Worm (Caenorhabditis elegans) whole organism, early embryonic: ENCODE data around the gene trx-5.

ENCODE experiments used
- B0310.2 ChIP-seq: sonication (generic microtip); optimal IDR thresholded peaks from 2 replicates; lab custom pipeline; 2016; ENCODE audit warnings: mild to moderate bottlenecking, missing genetic modification characterization, missing compliant biosample characterization
- F13C5.2 ChIP-seq: sonication (generic microtip); optimal IDR thresholded peaks from 2 replicates; lab custom pipeline; 2017; ENCODE audit warnings: mild to moderate bottlenecking, missing genetic modification characterization, inconsistent platforms, missing compliant biosample characterization
- aly-1 ChIP-seq: sonication (generic microtip); optimal IDR thresholded peaks from 2 replicates; lab custom pipeline; 2016; ENCODE audit warnings: missing genetic modification characterization, missing compliant biosample characterization
- ama-1 ChIP-seq: fragments of 150-350 bp; optimal IDR thresholded peaks from 2 replicates; lab custom pipeline; 2014
- ceh-13 ChIP-seq: fragments of 200-800 bp; sonication (Bioruptor generic); optimal IDR thresholded peaks from 2 replicates; lab custom pipeline; 2018; ENCODE audit warnings: mild to moderate bottlenecking, missing genetic modification characterization, missing compliant biosample characterization
- ceh-36 ChIP-seq: sonication (generic microtip); optimal IDR thresholded peaks from 2 replicates; lab custom pipeline; 2016; ENCODE audit warnings: missing genetic modification characterization, inconsistent platforms, missing compliant biosample characterization
- ets-7 ChIP-seq: sonication (generic microtip); optimal IDR thresholded peaks from 2 replicates; lab custom pipeline; 2016; ENCODE audit warnings: missing genotype, missing genetic modification characterization, missing compliant biosample characterization
- flt-1 ChIP-seq: fragments of 200-800 bp; sonication (Bioruptor generic); IDR thresholded peaks from 2 replicates; pipeline ENCODE4 v1.3.6; 2022; ENCODE audit warnings: missing genetic modification characterization, missing compliant biosample characterization
- hmbx-1 ChIP-seq: sonication (generic microtip); optimal IDR thresholded peaks from 2 replicates; lab custom pipeline; 2016; ENCODE audit warnings: mild to moderate bottlenecking, missing genetic modification characterization, missing compliant biosample characterization
- hmg-4 ChIP-seq: fragments of 200-800 bp; sonication (Bioruptor generic); optimal IDR thresholded peaks from 2 replicates; lab custom pipeline; 2018; ENCODE audit warnings: mild to moderate bottlenecking, missing genetic modification characterization, missing compliant biosample characterization
- hnd-1 ChIP-seq: sonication (generic microtip); optimal IDR thresholded peaks from 2 replicates; lab custom pipeline; 2016; ENCODE audit warnings: missing genetic modification characterization, missing compliant biosample characterization
- pes-1 ChIP-seq: fragments of 200-800 bp; sonication (Bioruptor generic); IDR thresholded peaks from 2 replicates; pipeline ENCODE4 v1.3.6; 2022; ENCODE audit warnings: missing genetic modification reagents, missing genetic modification characterization, missing compliant biosample characterization
- scrt-1 ChIP-seq: fragments of 200-800 bp; sonication (Bioruptor generic); IDR thresholded peaks from 2 replicates; pipeline ENCODE4 v1.3.6; 2022; ENCODE audit warnings: missing genetic modification characterization, missing compliant biosample characterization
- sea-1 ChIP-seq: fragments of 200-800 bp; sonication (Bioruptor generic); conservative IDR thresholded peaks from 2 replicates; pipeline ENCODE4 v1.3.6; 2022; ENCODE audit warnings: missing genetic modification characterization, missing compliant biosample characterization
- tbx-11 ChIP-seq: fragments of 200-800 bp; sonication (Bioruptor generic); IDR thresholded peaks from 2 replicates; pipeline ENCODE4 v1.3.6; 2022; ENCODE audit warnings: missing genetic modification characterization, missing compliant biosample characterization
- tbx-37 ChIP-seq: fragments of 200-800 bp; sonication (Bioruptor generic); conservative IDR thresholded peaks from 2 replicates; pipeline ENCODE4 v1.3.6; 2022; ENCODE audit warnings: missing genetic modification reagents, missing genetic modification characterization, missing compliant biosample characterization
- tra-4 ChIP-seq: sonication (generic microtip); optimal IDR thresholded peaks from 2 replicates; lab custom pipeline; 2017; ENCODE audit warnings: missing genetic modification characterization, missing compliant biosample characterization

Gene trx-5

DNA sequence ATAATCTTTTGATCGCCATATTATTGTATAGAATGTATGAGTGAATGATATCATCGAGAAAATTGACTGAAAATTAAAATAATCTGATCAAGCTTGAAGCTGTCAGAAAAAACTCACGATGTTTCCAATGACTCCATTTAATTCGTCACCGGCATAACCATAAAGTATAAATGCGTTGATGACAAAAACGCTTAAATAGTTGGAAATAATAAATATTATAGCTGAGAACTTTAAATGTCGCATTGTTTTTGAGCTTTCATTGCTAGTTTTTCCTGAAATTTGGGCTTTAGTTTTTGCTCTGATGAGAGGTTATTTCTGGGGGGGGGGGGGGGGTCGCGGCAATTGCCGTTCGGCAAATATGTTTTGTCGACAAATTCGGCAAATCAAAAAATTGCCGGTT lies 16.9 kb upstream of the trx-5 start:
- TF ChIP-seq B0310.2 (tag; lab: Kevin White, UChicago) = no peak
- TF ChIP-seq ceh-13 = no peak
- no peak for TF ChIP-seq tbx-37 (GFP tag; lab: Robert Waterston, UW)
- TF ChIP-seq F13C5.2 (tag; lab: Kevin White, UChicago) = no peak
- TF ChIP-seq aly-1 (tag; lab: Kevin White, UChicago) = no peak
- TF ChIP-seq sea-1 (GFP tag; lab: Robert Waterston, UW) = no peak
- no peak for TF ChIP-seq ets-7 (tag; lab: Kevin White, UChicago)
- no peak for TF ChIP-seq ama-1 (lab: Kevin White, UChicago)
- TF ChIP-seq scrt-1 (GFP tag; lab: Robert Waterston, UW) = no peak

DNA sequence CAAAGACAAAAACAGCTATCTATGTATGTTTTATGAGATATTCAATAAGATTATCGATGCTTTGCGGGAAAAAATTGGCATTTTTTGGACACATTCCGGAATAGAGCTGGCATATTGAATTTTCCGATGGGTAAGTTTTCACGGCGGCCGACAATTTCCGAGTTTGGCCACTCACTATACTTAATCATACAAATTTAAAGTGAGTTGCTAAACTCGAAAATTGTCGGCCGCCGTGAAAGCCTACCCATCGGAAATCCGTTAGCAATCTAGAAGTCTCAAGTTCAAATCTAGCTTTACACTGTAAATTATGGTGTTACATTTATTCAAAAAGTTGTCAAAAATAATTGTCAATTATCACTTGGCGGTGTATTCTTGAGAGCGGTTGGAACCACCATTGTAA lies 16.5 kb upstream of the trx-5 start:
- TF ChIP-seq hnd-1 = no peak
- TF ChIP-seq ama-1 (lab: Kevin White, UChicago) = no peak

DNA sequence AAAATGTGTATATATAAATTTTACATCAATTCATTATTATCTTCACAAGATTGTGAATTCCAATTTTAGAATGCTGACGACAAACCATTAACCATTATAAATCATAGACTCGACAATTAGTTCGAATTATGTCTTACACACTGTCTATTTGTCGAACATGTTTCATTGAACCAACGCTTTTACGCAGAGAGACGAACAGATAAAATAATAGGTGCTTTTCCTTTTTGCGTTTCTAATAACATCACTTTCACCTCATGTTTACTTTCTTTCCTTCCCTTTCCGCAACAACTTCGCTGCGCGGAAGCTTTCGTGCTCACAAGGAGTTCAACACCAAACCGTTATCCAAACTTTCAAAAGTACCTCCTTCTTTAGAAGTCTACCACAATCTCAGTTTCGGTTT lies 13.6 kb upstream of the trx-5 start, which contains the start of gene F52F10.2:
Gene F52F10.2, plus strand, starts transcription at position 301 of the 400 bp plus-strand sequence.
- TF ChIP-seq ceh-36 = no peak
- no peak for TF ChIP-seq ets-7 (tag; lab: Kevin White, UChicago)

DNA sequence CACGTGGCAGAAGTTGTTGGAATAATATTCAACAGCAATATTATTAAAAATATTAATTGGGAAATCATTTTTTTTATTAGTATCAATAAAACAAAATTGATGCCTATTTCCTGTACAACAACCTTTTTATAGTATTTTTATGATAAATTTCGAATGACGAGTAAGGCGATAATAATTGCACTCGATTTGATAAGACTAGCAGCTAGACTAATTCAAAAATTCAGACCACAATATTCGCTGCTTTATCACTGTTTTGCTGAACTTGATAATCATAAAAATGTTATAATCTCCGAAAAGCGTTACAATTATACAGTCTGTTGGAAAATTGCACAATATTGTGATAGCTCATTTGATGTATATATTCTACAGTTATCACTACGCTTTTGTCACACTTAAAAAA lies 11.5 kb upstream of the trx-5 start, which contains the start of gene oac-32:
Gene oac-32, minus strand, starts transcription at position 90 of the 400 bp plus-strand sequence.
- TF ChIP-seq sea-1 (GFP tag; lab: Robert Waterston, UW) = no peak
- TF ChIP-seq ets-7 (tag; lab: Kevin White, UChicago) = no peak
- no peak for TF ChIP-seq ama-1 (lab: Kevin White, UChicago)
- TF ChIP-seq tbx-37 (GFP tag; lab: Robert Waterston, UW) = no peak
- no peak for TF ChIP-seq hmbx-1 (tag; lab: Kevin White, UChicago)
- no peak for TF ChIP-seq ceh-13
- no peak for TF ChIP-seq scrt-1 (GFP tag; lab: Robert Waterston, UW)
- TF ChIP-seq flt-1 = no peak
- TF ChIP-seq tra-4 (tag; lab: Kevin White, UChicago) = no peak
- TF ChIP-seq hnd-1 = no peak
- TF ChIP-seq ceh-36 = no peak
- no peak for TF ChIP-seq pes-1 (GFP tag; lab: Robert Waterston, UW)

DNA sequence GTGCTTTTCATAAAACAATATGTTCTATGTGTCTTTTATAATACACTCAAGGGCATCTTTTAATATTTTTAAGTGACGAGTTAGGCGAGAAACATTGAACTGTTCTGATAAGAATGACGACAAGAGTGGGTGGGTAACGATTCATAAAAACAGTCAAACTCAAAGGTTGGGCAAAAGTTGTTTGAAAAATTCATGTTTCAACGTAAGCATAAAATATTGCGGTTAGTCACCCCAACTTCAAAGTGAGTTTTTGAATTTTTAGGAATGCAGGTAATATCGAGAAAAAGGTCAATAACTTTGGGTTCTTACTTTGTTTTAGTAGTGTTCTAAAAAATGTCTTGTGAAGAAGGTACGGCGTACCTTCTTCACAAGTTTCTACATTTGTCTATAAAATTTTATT lies 7.6 kb upstream of the trx-5 start, which contains the start of gene oac-31:
Gene oac-31, minus strand, starts transcription at position 101 of the 400 bp plus-strand sequence.
- TF ChIP-seq tra-4 (tag; lab: Kevin White, UChicago) (no peak), ceh-36 (no peak), hnd-1 (no peak), ceh-13 (no peak), scrt-1 (GFP tag; lab: Robert Waterston, UW) (no peak), sea-1 (GFP tag; lab: Robert Waterston, UW) (no peak), hmbx-1 (tag; lab: Kevin White, UChicago) (no peak), pes-1 (GFP tag; lab: Robert Waterston, UW) (no peak)

DNA sequence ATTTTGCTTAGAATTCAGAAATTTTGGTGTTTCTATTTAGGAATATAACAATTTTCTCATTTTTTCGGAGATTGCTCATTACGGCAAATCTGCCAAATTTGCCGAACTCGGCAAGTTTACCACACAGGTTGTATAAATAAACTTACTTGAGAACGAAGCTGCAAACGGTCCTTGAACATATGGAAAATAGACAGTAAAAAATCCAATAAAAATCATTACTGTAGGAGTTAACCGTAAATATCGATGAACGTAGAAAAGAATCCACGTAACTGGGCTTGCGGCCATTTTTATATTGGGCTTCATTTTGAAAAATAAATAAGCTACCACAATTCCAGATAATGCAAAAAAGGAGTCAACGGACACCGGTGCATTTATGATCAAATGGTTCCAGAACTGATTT lies 6.0 kb upstream of the trx-5 start:
- no peak for TF ChIP-seq F13C5.2 (tag; lab: Kevin White, UChicago)
- no peak for TF ChIP-seq hmbx-1 (tag; lab: Kevin White, UChicago)
- no peak for TF ChIP-seq flt-1
- no peak for TF ChIP-seq pes-1 (GFP tag; lab: Robert Waterston, UW)
- no peak for TF ChIP-seq tbx-37 (GFP tag; lab: Robert Waterston, UW)
- no peak for TF ChIP-seq sea-1 (GFP tag; lab: Robert Waterston, UW)
- TF ChIP-seq B0310.2 (tag; lab: Kevin White, UChicago) = no peak
- TF ChIP-seq ets-7 (tag; lab: Kevin White, UChicago) = no peak
- no peak for TF ChIP-seq tra-4 (tag; lab: Kevin White, UChicago)
- TF ChIP-seq aly-1 (tag; lab: Kevin White, UChicago) = no peak
- TF ChIP-seq hnd-1 = no peak
- no peak for TF ChIP-seq hmg-4 (GFP tag; lab: Kevin White, UChicago)
- TF ChIP-seq ama-1 (lab: Kevin White, UChicago) = no peak
- TF ChIP-seq ceh-36 = no peak

DNA sequence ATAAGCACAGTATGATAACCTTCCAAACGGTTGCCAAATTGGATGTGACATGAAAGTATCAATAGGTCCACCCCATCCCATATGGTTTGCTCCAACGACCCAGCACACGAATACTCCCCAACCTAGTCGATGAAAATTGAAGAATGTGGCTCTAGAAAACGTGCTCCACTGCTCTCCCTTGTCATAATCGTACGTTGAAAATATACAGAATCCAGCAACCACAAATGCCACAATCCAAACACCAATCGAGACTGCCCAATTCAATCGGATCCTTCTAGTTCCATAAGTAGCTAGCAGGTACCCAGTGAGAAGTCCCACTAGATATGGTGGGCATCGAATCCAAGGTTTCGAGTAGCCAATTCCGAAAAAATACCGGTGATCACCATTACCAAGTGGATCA lies 4.6 kb upstream of the trx-5 start:
- TF ChIP-seq F13C5.2 (tag; lab: Kevin White, UChicago) (no peak), tbx-11 (GFP tag; lab: Robert Waterston, UW) (no peak), flt-1 (no peak), hmbx-1 (tag; lab: Kevin White, UChicago) (no peak), aly-1 (tag; lab: Kevin White, UChicago) (no peak), sea-1 (GFP tag; lab: Robert Waterston, UW) (no peak), pes-1 (GFP tag; lab: Robert Waterston, UW) (no peak), tra-4 (tag; lab: Kevin White, UChicago) (no peak), scrt-1 (GFP tag; lab: Robert Waterston, UW) (no peak), ama-1 (lab: Kevin White, UChicago) (no peak), hnd-1 (no peak), tbx-37 (GFP tag; lab: Robert Waterston, UW) (no peak), ets-7 (tag; lab: Kevin White, UChicago) (no peak), B0310.2 (tag; lab: Kevin White, UChicago) (no peak)

DNA sequence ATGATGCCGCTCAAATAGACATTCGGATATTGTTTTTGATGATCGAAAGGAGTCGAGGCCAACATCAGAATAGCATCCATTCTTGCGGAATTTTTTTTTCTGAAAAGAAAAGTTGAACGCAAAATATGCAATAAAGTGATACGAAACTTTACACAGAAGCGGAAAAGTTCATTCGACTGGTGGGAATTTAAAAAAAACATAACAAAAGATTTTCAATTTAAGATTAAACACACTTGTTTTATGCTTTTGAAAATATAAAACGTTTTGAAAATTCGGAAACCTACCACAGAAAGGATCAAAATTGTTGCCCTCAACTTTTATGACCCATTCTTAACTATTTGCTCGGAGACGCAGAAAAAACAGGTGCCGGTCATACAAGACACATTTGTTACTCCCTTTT lies 2.8 kb upstream of the trx-5 start, which contains the start of gene K02H11.9:
Gene K02H11.9, minus strand, starts transcription at position 101 of the 400 bp plus-strand sequence.
- no peak for TF ChIP-seq tbx-11 (GFP tag; lab: Robert Waterston, UW)
- TF ChIP-seq F13C5.2 (tag; lab: Kevin White, UChicago) = no peak
- TF ChIP-seq aly-1 (tag; lab: Kevin White, UChicago) = no peak
- TF ChIP-seq hnd-1 = no peak
- TF ChIP-seq ceh-13 = no peak
- no peak for TF ChIP-seq ama-1 (lab: Kevin White, UChicago)
- TF ChIP-seq scrt-1 (GFP tag; lab: Robert Waterston, UW) = no peak
- TF ChIP-seq ets-7 (tag; lab: Kevin White, UChicago) = no peak
